Worm (Caenorhabditis elegans) whole organism, L4 larva: Measurements from ENCODE around the gene F01D4.8.
A peak's percentile ranks its signal among the peaks of the same experiment; 100 is the strongest.

ENCODE experiments used
- F10B5.3 ChIP-seq: sonication (generic microtip); optimal IDR thresholded peaks from 2 replicates; lab custom pipeline; 2016; ENCODE audit warnings: mild to moderate bottlenecking, missing genetic modification characterization, missing compliant biosample characterization
- F44E2.7 ChIP-seq: fragments of 200-800 bp; sonication (Bioruptor generic); IDR thresholded peaks from 2 replicates; pipeline ENCODE4 v2.1.2; 2022; ENCODE audit warnings: missing genetic modification characterization, missing compliant biosample characterization
- T20F7.1 ChIP-seq: fragments of 200-800 bp; sonication (Bioruptor generic); optimal IDR thresholded peaks from 2 replicates; lab custom pipeline; 2018; ENCODE audit warnings: mild to moderate bottlenecking, missing genetic modification characterization, missing compliant biosample characterization
- Y48G9A.11 ChIP-seq: fragments of 200-800 bp; sonication (Bioruptor generic); IDR thresholded peaks from 2 replicates; pipeline ENCODE4 v1.3.6; 2022; ENCODE audit warnings: missing genetic modification reagents, missing genetic modification characterization, missing compliant biosample characterization
- Y5F2A.4 ChIP-seq: fragments of 200-800 bp; sonication (Bioruptor generic); optimal IDR thresholded peaks from 2 replicates; lab custom pipeline; 2018; ENCODE audit warnings: mild to moderate bottlenecking, missing genetic modification characterization, missing compliant biosample characterization
- ZK337.2 ChIP-seq: fragments of 200-800 bp; sonication (Bioruptor generic); IDR thresholded peaks from 2 replicates; pipeline ENCODE4 v1.3.6; 2022; ENCODE audit warnings: missing genetic modification reagents, missing genetic modification characterization, missing compliant biosample characterization
- ZK546.5 ChIP-seq, 2 experiments: sonication (generic microtip); optimal IDR thresholded peaks; 2 replicates each; lab custom pipeline; 2017; ENCODE audit warnings: missing biosample characterization in 2 of 2, missing genetic modification characterization in 2 of 2
- ceh-20 ChIP-seq: fragments of 200-800 bp; sonication (Bioruptor generic); IDR thresholded peaks from 2 replicates; pipeline ENCODE4 v1.3.6; 2022; ENCODE audit warnings: missing genetic modification reagents, missing genetic modification characterization, missing compliant biosample characterization
- ceh-32 ChIP-seq: sonication (generic microtip); optimal IDR thresholded peaks from 2 replicates; lab custom pipeline; 2016; ENCODE audit warnings: mild to moderate bottlenecking, missing genetic modification characterization, missing compliant biosample characterization; ENCODE audit not compliant: poor library complexity
- ceh-82 ChIP-seq: sonication (generic microtip); optimal IDR thresholded peaks from 2 replicates; lab custom pipeline; 2017; ENCODE audit warnings: missing biosample characterization, missing genetic modification characterization
- ctbp-1 ChIP-seq: fragments of 200-800 bp; sonication (Bioruptor generic); IDR thresholded peaks from 2 replicates; pipeline ENCODE4 v1.3.6; 2022; ENCODE audit warnings: missing genetic modification reagents, missing genetic modification characterization, missing compliant biosample characterization
- daf-16 ChIP-seq, 3 experiments: sonication (generic microtip); optimal IDR thresholded peaks; 2 replicates each; lab custom pipeline; 2016 to 2017; ENCODE audit warnings: missing genetic modification characterization in 3 of 3, missing genetic modification reagents in 3 of 3, mild to moderate bottlenecking in 2 of 3, missing compliant biosample characterization in 2 of 3, missing biosample characterization in 1 of 3, moderate library complexity in 1 of 3
- daf-19 ChIP-seq: fragments of 200-800 bp; sonication (Bioruptor generic); conservative IDR thresholded peaks from 2 replicates; pipeline ENCODE4 v1.3.6; 2022; ENCODE audit warnings: missing genetic modification characterization, missing compliant biosample characterization
- daf-8 ChIP-seq: fragments of 200-800 bp; sonication (Bioruptor generic); IDR thresholded peaks from 2 replicates; pipeline ENCODE4 v1.3.6; 2022; ENCODE audit warnings: missing genetic modification characterization, missing compliant biosample characterization
- dmd-6 ChIP-seq: fragments of 200-800 bp; sonication (Bioruptor generic); IDR thresholded peaks from 2 replicates; pipeline ENCODE4 v1.3.6; 2022; ENCODE audit warnings: missing genetic modification reagents, missing genetic modification characterization, missing compliant biosample characterization
- dmd-8 ChIP-seq: fragments of 200-800 bp; sonication (Bioruptor generic); IDR thresholded peaks from 2 replicates; pipeline ENCODE4 v1.3.6; 2022; ENCODE audit warnings: missing genetic modification characterization, missing compliant biosample characterization
- dmd-9 ChIP-seq: fragments of 200-800 bp; sonication (Bioruptor generic); IDR thresholded peaks from 2 replicates; pipeline ENCODE4 v1.3.6; 2022; ENCODE audit warnings: missing genetic modification reagents, missing genetic modification characterization, missing compliant biosample characterization
- dpl-1 ChIP-seq: fragments of 150-350 bp; optimal IDR thresholded peaks from 2 replicates; lab custom pipeline; 2014; ENCODE audit warnings: missing biosample characterization, missing genetic modification reagents, missing genetic modification characterization
- dve-1 ChIP-seq: sonication (generic microtip); optimal IDR thresholded peaks from 2 replicates; lab custom pipeline; 2017; ENCODE audit warnings: antibody characterized with exemption, mild to moderate bottlenecking, missing genetic modification characterization, missing compliant biosample characterization; ENCODE audit not compliant: insufficient read depth
- egl-27 ChIP-seq: sonication (generic microtip); optimal IDR thresholded peaks from 3 replicates; lab custom pipeline; 2017; ENCODE audit warnings: missing biosample characterization, missing genetic modification reagents, missing genetic modification characterization
- egl-43 ChIP-seq: fragments of 200-800 bp; sonication (Bioruptor generic); IDR thresholded peaks from 2 replicates; pipeline ENCODE4 v1.3.6; 2022; ENCODE audit warnings: missing genetic modification reagents, missing genetic modification characterization, missing compliant biosample characterization
- fkh-10 ChIP-seq: fragments of 150-350 bp; optimal IDR thresholded peaks from 2 replicates; lab custom pipeline; 2014; ENCODE audit warnings: missing biosample characterization, missing genetic modification reagents, missing genetic modification characterization
- fos-1 ChIP-seq: fragments of 150-350 bp; optimal IDR thresholded peaks from 2 replicates; lab custom pipeline; 2014; ENCODE audit warnings: missing biosample characterization, missing genetic modification characterization
- hlh-11 ChIP-seq: fragments of 200-800 bp; sonication (Bioruptor generic); optimal IDR thresholded peaks from 2 replicates; lab custom pipeline; 2018; ENCODE audit warnings: mild to moderate bottlenecking, missing genetic modification characterization, missing compliant biosample characterization
- hmg-1.1 ChIP-seq: fragments of 200-800 bp; sonication (Bioruptor generic); IDR thresholded peaks from 2 replicates; pipeline ENCODE4 v1.3.6; 2022; ENCODE audit warnings: missing genetic modification reagents, missing genetic modification characterization, missing compliant biosample characterization
- jun-1 ChIP-seq: fragments of 150-350 bp; optimal IDR thresholded peaks from 2 replicates; lab custom pipeline; 2014; ENCODE audit warnings: missing biosample characterization, missing genetic modification reagents, missing genetic modification characterization
- lim-7 ChIP-seq: fragments of 200-800 bp; sonication (Bioruptor generic); IDR thresholded peaks from 2 replicates; pipeline ENCODE4 v1.3.6; 2022; ENCODE audit warnings: missing genetic modification characterization, missing compliant biosample characterization
- lin-15B ChIP-seq: fragments of 150-350 bp; sonication (generic microtip); optimal IDR thresholded peaks from 3 replicates; lab custom pipeline; 2014; ENCODE audit warnings: missing biosample characterization, missing genetic modification characterization
- lin-29 ChIP-seq: fragments of 200-800 bp; sonication (Bioruptor generic); IDR thresholded peaks from 2 replicates; pipeline ENCODE4 v1.3.6; 2022; ENCODE audit warnings: missing genetic modification reagents, missing genetic modification characterization, missing compliant biosample characterization
- lir-3 ChIP-seq: sonication (generic microtip); optimal IDR thresholded peaks from 2 replicates; lab custom pipeline; 2016; ENCODE audit warnings: mild to moderate bottlenecking, missing genetic modification characterization, missing compliant biosample characterization
- madf-9 ChIP-seq: fragments of 200-800 bp; sonication (Bioruptor generic); conservative IDR thresholded peaks from 2 replicates; pipeline ENCODE4 v1.3.6; 2022; ENCODE audit warnings: missing genetic modification reagents, missing genetic modification characterization, missing compliant biosample characterization
- mdl-1 ChIP-seq, 2 experiments: fragments of 150-350 bp in 1 of 2; sonication (generic microtip) in 1 of 2; optimal IDR thresholded peaks; 2 replicates each; lab custom pipeline; 2014 to 2017; ENCODE audit warnings: missing biosample characterization in 2 of 2, missing genetic modification characterization in 2 of 2
- mep-1 ChIP-seq: fragments of 150-350 bp; sonication (generic microtip); optimal IDR thresholded peaks from 3 replicates; lab custom pipeline; 2014; ENCODE audit warnings: missing biosample characterization, missing genetic modification characterization
- mxl-2 ChIP-seq: fragments of 200-800 bp; sonication (Bioruptor generic); conservative IDR thresholded peaks from 2 replicates; pipeline ENCODE4 v1.3.6; 2022; ENCODE audit warnings: missing genetic modification reagents, missing genetic modification characterization, missing compliant biosample characterization
- mxl-3 ChIP-seq: fragments of 200-800 bp; sonication (Bioruptor generic); optimal IDR thresholded peaks from 2 replicates; lab custom pipeline; 2018; ENCODE audit warnings: mild to moderate bottlenecking, missing genetic modification characterization, missing compliant biosample characterization
- nhr-11 ChIP-seq: fragments of 150-350 bp; optimal IDR thresholded peaks from 2 replicates; lab custom pipeline; 2014; ENCODE audit warnings: missing biosample characterization, missing genetic modification characterization
- nhr-237 ChIP-seq: sonication (generic microtip); optimal IDR thresholded peaks from 2 replicates; lab custom pipeline; 2017; ENCODE audit warnings: missing biosample characterization, missing genetic modification characterization
- nhr-25 ChIP-seq: sonication (generic microtip); optimal IDR thresholded peaks from 2 replicates; lab custom pipeline; 2017; ENCODE audit warnings: missing genetic modification characterization, mild to moderate bottlenecking, missing compliant biosample characterization, antibody characterized with exemption, moderate library complexity, borderline replicate concordance; ENCODE audit not compliant: insufficient read depth
- nhr-28 ChIP-seq: fragments of 150-350 bp; optimal IDR thresholded peaks from 2 replicates; lab custom pipeline; 2014; ENCODE audit warnings: missing biosample characterization, missing genetic modification characterization
- nhr-48 ChIP-seq: sonication (generic microtip); optimal IDR thresholded peaks from 2 replicates; lab custom pipeline; 2016; ENCODE audit warnings: mild to moderate bottlenecking, missing genetic modification characterization, missing compliant biosample characterization
- php-3 ChIP-seq: fragments of 200-800 bp; sonication (Bioruptor generic); IDR thresholded peaks from 2 replicates; pipeline ENCODE4 v1.3.6; 2022; ENCODE audit warnings: missing genetic modification reagents, missing genetic modification characterization, missing compliant biosample characterization
- pqm-1 ChIP-seq: sonication (generic microtip); optimal IDR thresholded peaks from 2 replicates; lab custom pipeline; 2017; ENCODE audit warnings: missing biosample characterization, missing genetic modification characterization
- rbr-2 ChIP-seq: sonication (generic microtip); optimal IDR thresholded peaks from 2 replicates; lab custom pipeline; 2016; ENCODE audit warnings: missing genotype, missing genetic modification characterization, missing compliant biosample characterization
- snpc-4 ChIP-seq: fragments of 150-350 bp; optimal IDR thresholded peaks from 2 replicates; lab custom pipeline; 2014; ENCODE audit warnings: missing biosample characterization, missing genetic modification characterization
- tra-1 ChIP-seq: fragments of 200-800 bp; sonication (Bioruptor generic); IDR thresholded peaks from 2 replicates; pipeline ENCODE4 v1.3.6; 2022; ENCODE audit warnings: missing genetic modification reagents, missing genetic modification characterization, missing compliant biosample characterization
- unc-130 ChIP-seq: sonication (generic microtip); optimal IDR thresholded peaks from 2 replicates; lab custom pipeline; 2016; ENCODE audit warnings: missing genetic modification reagents, missing genetic modification characterization, missing compliant biosample characterization
- zag-1 ChIP-seq: fragments of 150-350 bp; optimal IDR thresholded peaks from 2 replicates; lab custom pipeline; 2014; ENCODE audit warnings: missing biosample characterization, missing genetic modification characterization
- zfp-3 ChIP-seq: fragments of 200-800 bp; sonication (Bioruptor generic); conservative IDR thresholded peaks from 2 replicates; pipeline ENCODE4 v1.3.6; 2022; ENCODE audit warnings: missing genetic modification reagents, missing genetic modification characterization, missing compliant biosample characterization
- zip-2 ChIP-seq: fragments of 150-350 bp; optimal IDR thresholded peaks from 2 replicates; lab custom pipeline; 2014; ENCODE audit warnings: missing biosample characterization, missing genetic modification characterization
- ztf-11 ChIP-seq: fragments of 150-350 bp; optimal IDR thresholded peaks from 2 replicates; lab custom pipeline; 2014; ENCODE audit warnings: missing biosample characterization, missing genetic modification characterization

The F01D4.8 gene

ce11 chrIV:10468662-10469061 is 15.8 kb upstream of the F01D4.8 start:
- TF ChIP-seq dmd-6 (GFP tag; lab: Robert Waterston, UW), result peak; percentile 64; the same call in 1 of the 2 replicates
- no peak for TF ChIP-seq ctbp-1 (GFP tag; lab: Robert Waterston, UW)
- TF ChIP-seq unc-130 (GFP tag; lab: Kevin White, UChicago), result no peak
- no peak for TF ChIP-seq fkh-10
- TF ChIP-seq nhr-237 (tag; lab: Kevin White, UChicago), result no peak
- TF ChIP-seq hlh-11 (tag; lab: Kevin White, UChicago), result peak; percentile 38
- TF ChIP-seq Y5F2A.4 (GFP tag; lab: Kevin White, UChicago), result no peak
- no peak for TF ChIP-seq ceh-32 (tag; lab: Kevin White, UChicago)
- TF ChIP-seq ceh-20 (GFP tag; lab: Robert Waterston, UW), result no peak
- no peak for TF ChIP-seq php-3 (GFP tag; lab: Robert Waterston, UW)
- TF ChIP-seq zfp-3 (GFP tag; lab: Robert Waterston, UW), result no peak
- no peak for TF ChIP-seq dpl-1
- no peak for TF ChIP-seq tra-1 (GFP tag; lab: Robert Waterston, UW)
- TF ChIP-seq Y48G9A.11 (GFP tag; lab: Robert Waterston, UW), result no peak
- TF ChIP-seq egl-43, result no peak
- TF ChIP-seq madf-9 (GFP tag; lab: Robert Waterston, UW), result no peak
- TF ChIP-seq lim-7, result no peak
- TF ChIP-seq F10B5.3, result no peak
- TF ChIP-seq zip-2 (tag; lab: Kevin White, UChicago), result no peak
- TF ChIP-seq nhr-28, result peak; percentile 47
- no peak for TF ChIP-seq egl-27 (tag; lab: Kevin White, UChicago)
- no peak for TF ChIP-seq ZK337.2 (GFP tag; lab: Robert Waterston, UW)
- TF ChIP-seq nhr-11 (tag; lab: Kevin White, UChicago), result no peak
- TF ChIP-seq lin-29 (GFP tag; lab: Robert Waterston, UW), result no peak
- no peak for TF ChIP-seq ceh-82 (tag; lab: Kevin White, UChicago)
- TF ChIP-seq snpc-4 (tag; lab: Kevin White, UChicago), result no peak
- peak; percentile 22 for TF ChIP-seq pqm-1 (tag; lab: Kevin White, UChicago)
- TF ChIP-seq mxl-2, result no peak
- TF ChIP-seq mxl-3 (GFP tag; lab: Kevin White, UChicago), result no peak
- no peak for TF ChIP-seq zag-1 (tag; lab: Kevin White, UChicago)
- TF ChIP-seq nhr-25 (tag; lab: Kevin White, UChicago), result no peak
- no peak for TF ChIP-seq hmg-1.1 (GFP tag; lab: Robert Waterston, UW)
- TF ChIP-seq mep-1 (tag; lab: Kevin White, UChicago), result no peak
- TF ChIP-seq dmd-8, result no peak

- TF ChIP-seq dmd-6 (GFP tag; lab: Robert Waterston, UW) (peak; percentile 91), lir-3 (tag; lab: Kevin White, UChicago) (no peak), hmg-1.1 (GFP tag; lab: Robert Waterston, UW) (no peak), zag-1 (tag; lab: Kevin White, UChicago) (no peak), T20F7.1 (no peak), nhr-48 (tag; lab: Kevin White, UChicago) (no peak), fos-1 (tag; lab: Kevin White, UChicago) (no peak), nhr-28 (peak; percentile 45), rbr-2 (tag; lab: Kevin White, UChicago) (no peak), egl-43 (no peak), nhr-11 (tag; lab: Kevin White, UChicago) (no peak), daf-16 (GFP tag; optimal IDR thresholded peaks at IDR 0.05; lab: Kevin White, UChicago) (no peak), daf-16 (tag; optimal IDR thresholded peaks at IDR 0.05; lab: Kevin White, UChicago) (peak; percentile 68), Y48G9A.11 (GFP tag; lab: Robert Waterston, UW) (no peak), daf-8 (GFP tag; lab: Robert Waterston, UW) (no peak), dpl-1 (no peak), ztf-11 (tag; lab: Kevin White, UChicago) (no peak), F44E2.7 (GFP tag; lab: Robert Waterston, UW) (no peak), lin-15B (no peak), dmd-9 (GFP tag; lab: Robert Waterston, UW) (no peak), mxl-2 (no peak), jun-1 (no peak), daf-19 (GFP tag; lab: Robert Waterston, UW) (no peak), mdl-1 (tag; optimal IDR thresholded peaks at IDR 0.05; lab: Kevin White, UChicago) (no peak), unc-130 (GFP tag; lab: Kevin White, UChicago) (no peak), dve-1 (tag; lab: Kevin White, UChicago) (peak; percentile 47), ZK546.5 (tag; optimal IDR thresholded peaks at IDR 0.05; lab: Kevin White, UChicago) (no peak), tra-1 (GFP tag; lab: Robert Waterston, UW) (0 out of 2 replicates have a peak, but pooled peaks have one; percentile 23)
These were observed 14.4 kb upstream of the F01D4.8 start for ce11 chrIV:10467347-10467746.
